Fruit fly (Drosophila melanogaster): Measurements from ENCODE around the gene fkh.

DNA sequence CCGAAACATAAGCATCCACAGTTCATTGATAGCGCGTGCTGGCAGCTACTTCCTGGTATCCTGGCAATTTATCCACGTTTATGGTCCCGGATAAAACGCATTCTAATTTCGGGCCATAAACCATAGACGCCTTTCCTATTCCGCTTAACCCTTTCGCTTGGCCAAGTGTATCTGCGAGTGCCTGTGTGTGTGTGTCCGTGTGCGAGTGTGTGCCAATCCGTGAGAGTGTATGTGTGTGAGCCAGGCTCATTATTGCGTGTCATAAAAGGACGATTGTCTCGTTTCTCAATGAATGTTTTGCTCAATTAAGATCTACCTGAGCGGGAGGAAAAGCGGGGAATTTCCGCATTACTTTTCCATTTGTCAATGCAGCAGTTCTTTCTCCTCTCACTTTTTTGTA, 1.2 kb upstream of the fkh start:
- TF ChIP-seq Crg-1 (GFP tag; optimal IDR thresholded peaks at IDR 0.05) (no peak), toe (GFP tag; optimal IDR thresholded peaks at IDR 0.05) (no peak)
